Worm (Caenorhabditis elegans) whole organism, young adult: Measurements from ENCODE around the gene F52H2.15.

Source experiments
- F37B4.10 ChIP-seq: fragments of 200-800 bp; sonication (Bioruptor generic); IDR thresholded peaks from 2 replicates; pipeline ENCODE4 v1.3.6; 2022; ENCODE audit warnings: missing genetic modification characterization, missing compliant biosample characterization
- Y53G8AR.9 ChIP-seq: fragments of 200-800 bp; sonication (Bioruptor generic); conservative IDR thresholded peaks from 2 replicates; pipeline ENCODE4 v1.3.6; 2022; ENCODE audit warnings: missing genetic modification reagents, missing genetic modification characterization, missing compliant biosample characterization
- Y95B8A.8 ChIP-seq: fragments of 200-800 bp; sonication (Bioruptor generic); IDR thresholded peaks from 2 replicates; pipeline ENCODE4 v1.3.6; 2022; ENCODE audit warnings: missing genetic modification reagents, missing genetic modification characterization, missing compliant biosample characterization
- ama-1 ChIP-seq, 3 experiments: fragments of 150-350 bp in 1 of 3; sonication (generic microtip) in 2 of 3; optimal IDR thresholded peaks; 2 replicates each; lab custom pipeline; 2014 to 2018; ENCODE audit warnings: missing biosample characterization in 2 of 3, missing genetic modification characterization in 2 of 3, missing genetic modification reagents in 2 of 3
- dpl-1 ChIP-seq: fragments of 150-350 bp; optimal IDR thresholded peaks from 2 replicates; lab custom pipeline; 2014; ENCODE audit warnings: missing biosample characterization, missing genetic modification reagents, missing genetic modification characterization
- hrde-1 ChIP-seq: sonication (generic microtip); optimal IDR thresholded peaks from 2 replicates; lab custom pipeline; 2016; ENCODE audit warnings: missing genetic modification characterization, mild to moderate bottlenecking, missing compliant biosample characterization, moderate library complexity, missing genotype, missing genetic modification reagents, borderline replicate concordance
- let-607 ChIP-seq, 2 experiments: fragments of 200-800 bp in 1 of 2; sonication (Bioruptor generic) in 1 of 2; sonication (generic microtip) in 1 of 2; optimal IDR thresholded peaks; 2 replicates each; lab custom pipeline; 2016 to 2018; ENCODE audit warnings: mild to moderate bottlenecking in 2 of 2, missing compliant biosample characterization in 2 of 2, missing genetic modification characterization in 2 of 2, moderate library complexity in 2 of 2, missing genotype in 1 of 2
- lin-26 ChIP-seq: fragments of 200-800 bp; sonication (Bioruptor generic); IDR thresholded peaks from 2 replicates; pipeline ENCODE4 v1.3.6; 2022; ENCODE audit warnings: missing genetic modification reagents, missing genetic modification characterization, missing compliant biosample characterization
- lin-54 ChIP-seq: fragments of 200-800 bp; sonication (Bioruptor generic); optimal IDR thresholded peaks from 2 replicates; lab custom pipeline; 2018; ENCODE audit warnings: mild to moderate bottlenecking, missing genetic modification characterization, missing compliant biosample characterization
- pbrm-1 ChIP-seq: fragments of 200-800 bp; sonication (Bioruptor generic); IDR thresholded peaks from 2 replicates; pipeline ENCODE4 v1.3.6; 2022; ENCODE audit warnings: missing genetic modification reagents, missing genetic modification characterization, missing compliant biosample characterization
- snpc-4 ChIP-seq, 5 experiments: fragments of 150-350 bp in 1 of 5; sonication (generic microtip) in 4 of 5; optimal IDR thresholded peaks; 2 replicates each; lab custom pipeline; 2014 to 2018; ENCODE audit warnings: missing genetic modification characterization in 5 of 5, missing biosample characterization in 3 of 5, antibody characterized with exemption in 2 of 5, mild to moderate bottlenecking in 2 of 5, missing compliant biosample characterization in 2 of 5, missing genotype in 2 of 5, moderate library complexity in 2 of 5, missing genetic modification reagents in 1 of 5
- tbp1 ChIP-seq: fragments of 200-800 bp; sonication (Bioruptor generic); optimal IDR thresholded peaks from 2 replicates; lab custom pipeline; 2018; ENCODE audit warnings: mild to moderate bottlenecking, missing genetic modification characterization, missing compliant biosample characterization

DNA sequence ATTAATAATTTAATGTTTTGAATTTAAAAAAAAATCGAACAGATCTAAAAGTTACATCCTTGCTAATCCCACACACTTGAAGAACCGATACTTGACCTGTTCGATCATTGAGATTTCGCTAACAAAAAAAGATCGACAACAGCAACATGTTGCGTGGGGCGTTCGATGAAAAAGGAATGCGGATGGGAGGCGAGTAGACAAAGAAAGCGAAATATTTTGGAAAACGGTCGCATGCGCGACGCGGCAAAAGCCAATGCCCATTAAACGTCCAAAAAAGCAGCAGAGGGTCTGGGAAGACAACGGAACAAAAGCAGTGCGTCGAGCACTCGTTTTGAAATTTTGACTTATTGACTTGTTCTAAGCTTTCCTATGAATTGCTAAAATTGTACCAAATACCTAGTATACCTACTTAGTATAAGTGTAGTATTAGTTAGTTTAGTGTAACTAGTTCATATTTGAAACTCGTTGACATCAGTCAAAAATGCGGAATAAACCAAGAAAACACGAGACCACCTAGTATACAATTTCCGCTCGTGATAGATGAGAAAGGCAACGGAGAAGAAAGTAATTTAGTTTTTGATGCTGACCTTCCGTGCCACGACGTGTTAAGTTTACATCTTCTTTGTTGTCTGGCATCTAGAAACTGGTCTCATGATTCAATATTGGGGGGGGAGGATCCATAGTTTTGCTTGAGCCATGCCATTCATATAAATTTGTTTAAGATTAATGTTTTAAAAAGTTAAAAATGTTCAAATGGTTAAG lies 16.9 kb downstream of the F52H2.15 start:
- TF ChIP-seq hrde-1 (tag; lab: Kevin White, UChicago) = no peak
- no peak for TF ChIP-seq snpc-4 (GFP tag; optimal IDR thresholded peaks at IDR 0.05; lab: Kevin White, UChicago)
- TF ChIP-seq snpc-4 (tag; optimal IDR thresholded peaks at IDR 0.05; lab: Kevin White, UChicago) = no peak
- no peak for TF ChIP-seq let-607 (tag; optimal IDR thresholded peaks at IDR 0.05; lab: Kevin White, UChicago)
- no peak for TF ChIP-seq F37B4.10 (GFP tag; lab: Robert Waterston, UW)
- TF ChIP-seq ama-1 (optimal IDR thresholded peaks at IDR 0.05; lab: Kevin White, UChicago) = no peak
- TF ChIP-seq ama-1 (GFP tag; optimal IDR thresholded peaks at IDR 0.05; lab: Kevin White, UChicago) = no peak
- TF ChIP-seq Y95B8A.8 (GFP tag; lab: Robert Waterston, UW) = no peak
- TF ChIP-seq pbrm-1 (GFP tag; lab: Robert Waterston, UW) = no peak
- TF ChIP-seq lin-54 (GFP tag; lab: Kevin White, UChicago) = no peak
- no peak for TF ChIP-seq lin-26
- no peak for TF ChIP-seq Y53G8AR.9 (GFP tag; lab: Robert Waterston, UW)
- TF ChIP-seq tbp1 = no peak
- TF ChIP-seq dpl-1 (GFP tag; lab: Kevin White, UChicago) = no peak
